Fruit fly (Drosophila melanogaster) whole organism: ENCODE measurements around the gene VhaM9.7-d.

ENCODE experiments used
- CG8478 ChIP-seq: fragments of >200 bp; optimal IDR thresholded peaks from 2 replicates; lab custom pipeline; 2018; ENCODE audit warnings: inconsistent platforms
- Dll ChIP-seq: fragments of >200 bp; optimal IDR thresholded peaks from 2 replicates; lab custom pipeline; 2017
- pan ChIP-seq: fragments of >200 bp; optimal IDR thresholded peaks from 2 replicates; lab custom pipeline; 2017
- psq ChIP-seq: fragments of >200 bp; optimal IDR thresholded peaks from 2 replicates; lab custom pipeline; 2017
- usp ChIP-seq: fragments of >200 bp; optimal IDR thresholded peaks from 2 replicates; lab custom pipeline; 2017; ENCODE audit warnings: missing biosample characterization, missing genetic modification characterization, mixed read lengths

dm6 chr3R:16957759-16958536 is 17.1 kb upstream of the VhaM9.7-d start:
- no peak for TF ChIP-seq Dll
- no peak for TF ChIP-seq usp
- no peak for TF ChIP-seq pan (lab: Kevin White, UChicago)
- no peak for TF ChIP-seq CG8478
- TF ChIP-seq psq (lab: Kevin White, UChicago): no peak
